Fruit fly (Drosophila melanogaster) whole organism, larva: ENCODE measurements around the gene CG15880.

Experiments
- noc ChIP-seq: fragments of 200-800 bp; sonication (Bioruptor generic); optimal IDR thresholded peaks from 3 replicates; lab custom pipeline; 2019; ENCODE audit warnings: missing biosample characterization, mild to moderate bottlenecking, missing genetic modification characterization, moderate library complexity

The CG15880 gene

dm6 chr2L:821242-821985 lies 3.7 kb upstream of the CG15880 start, which contains the start of gene CG3662:
Gene CG3662 (plus strand): TSS chr2L:821289.
- peak; percentile 17 for TF ChIP-seq noc

- peak; percentile 66 for TF ChIP-seq noc
These were observed 1.7 kb upstream of the CG15880 start, which contains the start of the genes PGAP2 and Clp for dm6 chr2L:819315-820032. Gene PGAP2 (minus strand): TSS chr2L:819508. Gene Clp (plus strand): TSS chr2L:819964.

dm6 chr2L:815785-816389 lies 1.9 kb downstream of the CG15880 start, which contains the start of the genes Saf6 and Pex12:
Gene Saf6 (minus strand): TSS chr2L:815950.
Gene Pex12 (plus strand): TSS chr2L:815993.
- no peak for TF ChIP-seq noc

dm6 chr2L:811405-811804 lies 6.3 kb downstream of the CG15880 start, which contains the start of gene Dbp21E2:
Gene Dbp21E2 (plus strand): TSS chr2L:811584.
- TF ChIP-seq noc: no peak

dm6 chr2L:810277-810676 lies 7.5 kb downstream of the CG15880 start, which contains the start of gene Nnf1b:
Gene Nnf1b (plus strand): TSS chr2L:810577.
- no peak for TF ChIP-seq noc

dm6 chr2L:790698-791097 lies 27.1 kb downstream of the CG15880 start, which contains the start of gene Pkg21D:
Gene Pkg21D (minus strand): TSS chr2L:790798.
- TF ChIP-seq noc: no peak

- no peak for TF ChIP-seq noc
These were observed 27.8 kb downstream of the CG15880 start for dm6 chr2L:789966-790365.

- TF ChIP-seq noc: no peak
These were observed 33.7 kb downstream of the CG15880 start, which contains the start of gene CG3544 for dm6 chr2L:784036-784435. Gene CG3544 (plus strand): TSS chr2L:784336.

dm6 chr2L:780851-781250 lies 36.9 kb downstream of the CG15880 start:
- no peak for TF ChIP-seq noc

dm6 chr2L:780182-780581 lies 37.6 kb downstream of the CG15880 start, which contains the start of gene Gr21a:
Gene Gr21a (plus strand): TSS chr2L:780482.
- no peak for TF ChIP-seq noc

dm6 chr2L:779123-779584 lies 38.6 kb downstream of the CG15880 start, which contains the start of gene CG13947:
Gene CG13947 (plus strand): TSS chr2L:779173.
- TF ChIP-seq noc: no peak

dm6 chr2L:776236-776635 lies 41.5 kb downstream of the CG15880 start, which contains the start of gene CG13946:
Gene CG13946 (plus strand): TSS chr2L:776536.
- TF ChIP-seq noc: no peak

dm6 chr2L:773247-773646 lies 44.5 kb downstream of the CG15880 start, which contains the start of gene CG12506:
Gene CG12506 (plus strand): TSS chr2L:773547.
- no peak for TF ChIP-seq noc
